Worm (Caenorhabditis elegans): ENCODE measurements around the gene F54C9.9.

The F54C9.9 gene

ce11 chrII:8577509-8578099, at the start of gene F54C9.9:
Gene F54C9.9 (plus strand): TSS chrII:8578049.
- TF ChIP-seq lin-35 (GFP tag; optimal IDR thresholded peaks at IDR 0.05) (peak; percentile 5 to 64), F16B12.6 (tag; optimal IDR thresholded peaks at IDR 0.05) (peak; percentile 1), C34B4.2 (tag; optimal IDR thresholded peaks at IDR 0.05) (no peak), C16A3.4 (tag; optimal IDR thresholded peaks at IDR 0.05) (peak; percentile 33), efl-1 (optimal IDR thresholded peaks at IDR 0.05) (peak; percentile 7 to 32), efl-1 (GFP tag; optimal IDR thresholded peaks at IDR 0.05 in 1 of 2) (peak; percentile 29 to 87), blmp-1 (tag; optimal IDR thresholded peaks at IDR 0.05) (peak; percentile 49), lin-14 (GFP tag; optimal IDR thresholded peaks at IDR 0.05) (peak; percentile 30), nhr-71 (tag; optimal IDR thresholded peaks at IDR 0.05) (peak; percentile 7), skn-1 (tag; optimal IDR thresholded peaks at IDR 0.05) (no peak), snu-23 (GFP tag; optimal IDR thresholded peaks at IDR 0.05) (peak; percentile 10), lsy-2 (tag; optimal IDR thresholded peaks at IDR 0.05) (peak in 1 of 2 experiments; percentile 66), mab-9 (GFP tag; IDR thresholded peaks at IDR 0.05) (no peak), dpl-1 (GFP tag; optimal IDR thresholded peaks at IDR 0.05) (peak; percentile 21 to 44 (median 26))

- TF ChIP-seq efl-3 (GFP tag; optimal IDR thresholded peaks at IDR 0.05) (no peak), lin-39 (tag; optimal IDR thresholded peaks at IDR 0.05) (no peak), nhr-20 (tag; optimal IDR thresholded peaks at IDR 0.05) (no peak), rnt-1 (tag; optimal IDR thresholded peaks at IDR 0.05) (no peak), fkh-4 (tag; optimal IDR thresholded peaks at IDR 0.05; ENCODE audit: borderline replicate concordance) (no peak), zip-4 (GFP tag; optimal IDR thresholded peaks at IDR 0.05) (no peak), elt-3 (tag; optimal IDR thresholded peaks at IDR 0.05) (peak in 1 of 6 experiments; percentile 29), zag-1 (tag; optimal IDR thresholded peaks at IDR 0.05) (no peak), swsn-7 (tag; optimal IDR thresholded peaks at IDR 0.05) (no peak), mef-2 (tag; optimal IDR thresholded peaks at IDR 0.05) (no peak), snu-23 (GFP tag; optimal IDR thresholded peaks at IDR 0.05) (peak; percentile 13), unc-86 (tag; optimal IDR thresholded peaks at IDR 0.05) (no peak), nhr-71 (tag; optimal IDR thresholded peaks at IDR 0.05) (no peak), fkh-8 (tag; optimal IDR thresholded peaks at IDR 0.05) (no peak), ama-1 (optimal IDR thresholded peaks at IDR 0.05) (no peak), unc-98 (GFP tag; IDR thresholded peaks at IDR 0.05) (no peak), C04F5.9 (tag; optimal IDR thresholded peaks at IDR 0.05) (no peak), ets-5 (GFP tag; IDR thresholded peaks at IDR 0.05) (no peak), nhr-12 (tag; optimal IDR thresholded peaks at IDR 0.05) (no peak), nhr-76 (tag; optimal IDR thresholded peaks at IDR 0.05) (no peak), C16A3.4 (tag; optimal IDR thresholded peaks at IDR 0.05) (no peak), aha-1 (tag; optimal IDR thresholded peaks at IDR 0.05) (no peak), lsy-2 (tag; optimal IDR thresholded peaks at IDR 0.05) (peak in 1 of 2 experiments; percentile 13), jun-1 (tag; optimal IDR thresholded peaks at IDR 0.05) (no peak), skn-1 (tag; optimal IDR thresholded peaks at IDR 0.05) (no peak), nhr-47 (tag; optimal IDR thresholded peaks at IDR 0.05) (no peak), dsc-1 (tag; optimal IDR thresholded peaks at IDR 0.05) (no peak), lin-14 (GFP tag; optimal IDR thresholded peaks at IDR 0.05) (peak; percentile 2), ztf-4 (tag; optimal IDR thresholded peaks at IDR 0.05) (no peak), nhr-85 (tag) (peak; percentile 60), C34B4.2 (tag; optimal IDR thresholded peaks at IDR 0.05) (no peak), mep-1 (tag; optimal IDR thresholded peaks at IDR 0.05) (peak; percentile 9), snpc-4 (tag; optimal IDR thresholded peaks at IDR 0.05) (no peak), efl-1 (optimal IDR thresholded peaks at IDR 0.05) (no peak), efl-1 (GFP tag; optimal IDR thresholded peaks at IDR 0.05 in 1 of 2) (no peak), fkh-10 (GFP tag; optimal IDR thresholded peaks at IDR 0.05) (no peak), ztf-11 (tag; optimal IDR thresholded peaks at IDR 0.05) (no peak), hpl-2 (GFP tag; optimal IDR thresholded peaks at IDR 0.05) (no peak), mdl-1 (tag; optimal IDR thresholded peaks at IDR 0.05) (no peak), nhr-28 (tag; optimal IDR thresholded peaks at IDR 0.05) (no peak), sox-4 (tag; optimal IDR thresholded peaks at IDR 0.05) (no peak), vab-15 (tag; optimal IDR thresholded peaks at IDR 0.05) (no peak), ceh-82 (tag; optimal IDR thresholded peaks at IDR 0.05) (no peak), blmp-1 (tag; optimal IDR thresholded peaks at IDR 0.05) (peak; percentile 75), irx-1 (tag; optimal IDR thresholded peaks at IDR 0.05) (no peak), hlh-17 (GFP tag; optimal IDR thresholded peaks at IDR 0.05; ENCODE audit: borderline replicate concordance) (no peak)
Observed at ce11 chrII:8529176-8529698, 48.6 kb upstream of the F54C9.9 start.

Data from whole organism, L1 larva.